Worm (Caenorhabditis elegans): ENCODE measurements around the gene srsx-26.

- TF ChIP-seq pha-4 (tag; optimal IDR thresholded peaks at IDR 0.05) (no peak), M03D4.4 (tag; optimal IDR thresholded peaks at IDR 0.05) (no peak), nhr-237 (tag; optimal IDR thresholded peaks at IDR 0.05) (no peak), nhr-28 (tag; optimal IDR thresholded peaks at IDR 0.05) (no peak)
Measured at ce11 chrV:10160954-10161353, 12.5 kb downstream of the srsx-26 start, which contains the start of gene C51E3.10.

Measured in whole organism, mixed stage, embryonic.